Fruit fly (Drosophila melanogaster) S2 (cell line): ENCODE results near the gene CG13793.

ENCODE experiments used
- CG8478 ChIP-seq: fragments of >200 bp; optimal IDR thresholded peaks from 2 replicates; lab custom pipeline; 2018
- CTCF ChIP-seq, 2 experiments: fragments of >200 bp; optimal IDR thresholded peaks; 2 replicates each; lab custom pipeline; 2018

DNA sequence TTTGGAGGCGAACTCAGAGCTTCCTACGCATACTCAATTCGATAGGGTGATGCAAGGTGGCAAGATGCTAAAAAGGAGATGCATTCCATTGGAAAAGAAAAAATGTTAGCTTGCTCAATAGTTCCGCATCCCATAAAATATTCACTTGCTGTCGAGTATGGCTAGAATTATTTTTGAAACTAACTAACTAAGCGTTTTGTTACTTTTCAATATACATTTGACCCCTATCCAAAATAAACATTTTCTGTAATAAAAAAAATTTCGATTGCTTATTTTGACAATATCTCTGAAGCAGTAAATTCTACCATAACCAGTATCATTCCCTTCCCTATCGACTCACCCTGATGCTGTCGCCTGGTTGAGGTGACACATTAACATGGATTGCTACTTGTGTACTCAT, 15.8 kb downstream of the CG13793 start:
- TF ChIP-seq CG8478 (lab: Kevin White, UChicago) = no peak
- TF ChIP-seq CTCF (optimal IDR thresholded peaks at IDR 0.05; lab: Kevin White, UChicago) = no peak
